Fruit fly (Drosophila melanogaster) whole organism, embryonic: Measurements from ENCODE around the gene MCU.
A peak's percentile ranks its signal among the peaks of the same experiment; 100 is the strongest.

Experiments used
- Blimp-1 ChIP-seq: fragments of 200-800 bp; sonication (Bioruptor generic); optimal IDR thresholded peaks from 3 replicates; lab custom pipeline; 2018; ENCODE audit warnings: missing biosample characterization, missing genetic modification characterization, mild to moderate bottlenecking, moderate library complexity, missing genetic modification reagents
- CG10543 ChIP-seq: fragments of 200-800 bp; sonication (Bioruptor generic); optimal IDR thresholded peaks from 3 replicates; lab custom pipeline; 2017; ENCODE audit warnings: missing biosample characterization, mild to moderate bottlenecking, missing genetic modification characterization, moderate library complexity
- CG11085 ChIP-seq: fragments of 200-800 bp; sonication (Bioruptor generic); IDR thresholded peaks from 2 replicates; pipeline ENCODE4 v1.3.6; 2022; ENCODE audit warnings: missing biosample characterization, missing genetic modification characterization
- CG11504 ChIP-seq: fragments of 200-800 bp; sonication (Bioruptor generic); optimal IDR thresholded peaks from 3 replicates; lab custom pipeline; 2019; ENCODE audit warnings: missing biosample characterization, mild to moderate bottlenecking, missing genetic modification characterization, moderate library complexity
- CG1529 ChIP-seq: fragments of 200-800 bp; sonication (Bioruptor generic); optimal IDR thresholded peaks from 3 replicates; lab custom pipeline; 2018; ENCODE audit warnings: missing biosample characterization, missing genetic modification characterization
- CG17186 ChIP-seq: fragments of 200-800 bp; sonication (Bioruptor generic); optimal IDR thresholded peaks from 3 replicates; lab custom pipeline; 2017; ENCODE audit warnings: missing biosample characterization, missing genetic modification reagents, missing genetic modification characterization
- CG17361 ChIP-seq: fragments of 200-800 bp; sonication (Bioruptor generic); IDR thresholded peaks from 3 replicates; pipeline ENCODE4 v1.3.6; 2022; ENCODE audit warnings: missing biosample characterization, missing genetic modification characterization
- CG18476 ChIP-seq: fragments of 200-800 bp; sonication (Bioruptor generic); optimal IDR thresholded peaks from 2 replicates; lab custom pipeline; 2016; ENCODE audit warnings: missing biosample characterization, mild to moderate bottlenecking, missing genetic modification characterization
- CG2712 ChIP-seq: fragments of 200-800 bp; optimal IDR thresholded peaks from 3 replicates; lab custom pipeline; 2019; ENCODE audit warnings: missing biosample characterization, mild to moderate bottlenecking, missing genetic modification characterization, moderate library complexity
- CG31388 ChIP-seq: fragments of 200-800 bp; sonication (Bioruptor generic); optimal IDR thresholded peaks from 2 replicates; lab custom pipeline; 2016; ENCODE audit warnings: missing biosample characterization, missing genetic modification characterization
- CG33213 ChIP-seq: fragments of 200-800 bp; sonication (Bioruptor generic); optimal IDR thresholded peaks from 3 replicates; lab custom pipeline; 2016; ENCODE audit warnings: missing biosample characterization, missing genetic modification characterization
- CG3407 ChIP-seq: fragments of 200-800 bp; sonication (Bioruptor generic); optimal IDR thresholded peaks from 2 replicates; lab custom pipeline; 2018; ENCODE audit warnings: missing biosample characterization, mild to moderate bottlenecking, missing genetic modification characterization
- CG34376 ChIP-seq: fragments of 200-800 bp; sonication (Bioruptor generic); optimal IDR thresholded peaks from 2 replicates; lab custom pipeline; 2018; ENCODE audit warnings: missing biosample characterization, mild to moderate bottlenecking, missing genetic modification characterization
- CG4328 ChIP-seq: fragments of 200-800 bp; sonication (Bioruptor generic); optimal IDR thresholded peaks from 3 replicates; lab custom pipeline; 2017; ENCODE audit warnings: missing biosample characterization, missing genetic modification reagents, missing genetic modification characterization
- CG5245 ChIP-seq: fragments of 200-800 bp; sonication (Bioruptor generic); optimal IDR thresholded peaks from 3 replicates; lab custom pipeline; 2016; ENCODE audit warnings: missing biosample characterization, missing genetic modification characterization
- CG5953 ChIP-seq: fragments of 200-800 bp; sonication (Bioruptor generic); IDR thresholded peaks from 2 replicates; pipeline ENCODE4 v1.3.6; 2022; ENCODE audit warnings: missing biosample characterization, missing genetic modification characterization
- CG6254 ChIP-seq: fragments of 200-800 bp; sonication (Bioruptor generic); optimal IDR thresholded peaks from 3 replicates; lab custom pipeline; 2017; ENCODE audit warnings: mild to moderate bottlenecking, missing biosample characterization, missing genetic modification reagents, missing genetic modification characterization
- CG6813 ChIP-seq: fragments of 200-800 bp; sonication (Bioruptor generic); optimal IDR thresholded peaks from 2 replicates; lab custom pipeline; 2017; ENCODE audit warnings: missing biosample characterization, missing genetic modification characterization, mild to moderate bottlenecking, moderate library complexity, missing genetic modification reagents
- CG7786 ChIP-seq: fragments of 200-800 bp; sonication (Bioruptor generic); optimal IDR thresholded peaks from 2 replicates; lab custom pipeline; 2016; ENCODE audit warnings: missing biosample characterization, missing genetic modification characterization
- CG8359 ChIP-seq: fragments of 200-800 bp; sonication (Bioruptor generic); optimal IDR thresholded peaks from 2 replicates; lab custom pipeline; 2017; ENCODE audit warnings: missing biosample characterization, mild to moderate bottlenecking, missing genetic modification characterization, borderline replicate concordance
- CG8388 ChIP-seq: fragments of 200-800 bp; sonication (Bioruptor generic); optimal IDR thresholded peaks from 2 replicates; lab custom pipeline; 2019; ENCODE audit warnings: missing biosample characterization, mild to moderate bottlenecking, missing genetic modification characterization, moderate library complexity
- CG8478 ChIP-seq: fragments of >200 bp; optimal IDR thresholded peaks from 2 replicates; lab custom pipeline; 2018
- CHES-1-like ChIP-seq: fragments of 200-800 bp; sonication (Bioruptor generic); optimal IDR thresholded peaks from 2 replicates; lab custom pipeline; 2016; ENCODE audit warnings: missing biosample characterization, missing genetic modification characterization
- Dll ChIP-seq: fragments of 200-800 bp; sonication (Bioruptor generic); IDR thresholded peaks from 4 replicates; pipeline ENCODE4 v1.3.6; 2022; ENCODE audit warnings: missing biosample characterization, missing genetic modification characterization; ENCODE audit not compliant: partially characterized antibody
- E2f2 ChIP-seq: fragments of 200-800 bp; sonication (Bioruptor generic); IDR thresholded peaks from 2 replicates; pipeline ENCODE4 v1.3.6; 2022; ENCODE audit warnings: missing biosample characterization, missing genetic modification characterization
- Hmr ChIP-seq: fragments of 200-800 bp; sonication (Bioruptor generic); optimal IDR thresholded peaks from 3 replicates; lab custom pipeline; 2017; ENCODE audit warnings: mild to moderate bottlenecking, missing biosample characterization, missing genetic modification reagents, missing genetic modification characterization
- Hmx ChIP-seq: fragments of 200-800 bp; sonication (Bioruptor generic); optimal IDR thresholded peaks from 2 replicates; lab custom pipeline; 2016; ENCODE audit warnings: missing biosample characterization, missing genetic modification characterization
- Hsf ChIP-seq: fragments of 200-800 bp; sonication (Bioruptor generic); optimal IDR thresholded peaks from 3 replicates; lab custom pipeline; 2016; ENCODE audit warnings: missing biosample characterization, missing genetic modification characterization
- Nf-YB ChIP-seq: fragments of 200-800 bp; sonication (Bioruptor generic); optimal IDR thresholded peaks from 3 replicates; lab custom pipeline; 2019; ENCODE audit warnings: missing biosample characterization, mild to moderate bottlenecking, missing genetic modification characterization, moderate library complexity
- Pdp1 ChIP-seq, 2 experiments: fragments of 200-800 bp; sonication (Bioruptor generic); optimal IDR thresholded peaks; 3 replicates each; lab custom pipeline; 2016; ENCODE audit warnings: missing biosample characterization in 2 of 2, missing genetic modification characterization in 2 of 2, mild to moderate bottlenecking in 1 of 2, moderate library complexity in 1 of 2
- Sox102F ChIP-seq: fragments of 200-800 bp; sonication (Bioruptor generic); optimal IDR thresholded peaks from 2 replicates; lab custom pipeline; 2018; ENCODE audit warnings: missing biosample characterization, mild to moderate bottlenecking, missing genetic modification characterization, moderate library complexity
- Ssrp ChIP-seq: fragments of 200-800 bp; sonication (Bioruptor generic); optimal IDR thresholded peaks from 2 replicates; lab custom pipeline; 2018; ENCODE audit warnings: missing biosample characterization, mild to moderate bottlenecking, missing genetic modification characterization, moderate library complexity
- Xrp1 ChIP-seq: fragments of 200-800 bp; sonication (Bioruptor generic); IDR thresholded peaks from 2 replicates; pipeline ENCODE4 v1.3.6; 2022; ENCODE audit warnings: missing biosample characterization, missing genetic modification characterization
- abd-A ChIP-seq: fragments of 200-800 bp; sonication (Bioruptor generic); optimal IDR thresholded peaks from 3 replicates; lab custom pipeline; 2019; ENCODE audit warnings: missing biosample characterization, mild to moderate bottlenecking, missing genetic modification characterization, moderate library complexity
- ase ChIP-seq: fragments of 200-800 bp; sonication (Bioruptor generic); IDR thresholded peaks from 3 replicates; pipeline ENCODE4 v1.3.6; 2022; ENCODE audit warnings: missing biosample characterization, missing genetic modification characterization
- caup ChIP-seq: fragments of 200-800 bp; sonication (Bioruptor generic); optimal IDR thresholded peaks from 3 replicates; lab custom pipeline; 2017; ENCODE audit warnings: missing biosample characterization, mild to moderate bottlenecking, missing genetic modification characterization, moderate library complexity; ENCODE audit not compliant: severe bottlenecking
- dmrt99B ChIP-seq: fragments of 200-800 bp; sonication (Bioruptor generic); optimal IDR thresholded peaks from 2 replicates; lab custom pipeline; 2018; ENCODE audit warnings: missing biosample characterization, mild to moderate bottlenecking, missing genetic modification characterization, moderate library complexity
- dpn ChIP-seq, 2 experiments: fragments of 200-800 bp; sonication (Bioruptor generic); optimal IDR thresholded peaks; 3 replicates each; lab custom pipeline; 2016; ENCODE audit warnings: missing biosample characterization in 2 of 2, missing genetic modification characterization in 2 of 2
- eve ChIP-seq, 2 experiments: fragments of >200 bp; optimal IDR thresholded peaks; 2 replicates each; lab custom pipeline; 2017; ENCODE audit warnings: missing biosample characterization in 2 of 2, missing genetic modification characterization in 2 of 2
- fd64A ChIP-seq: fragments of 200-800 bp; sonication (Bioruptor generic); optimal IDR thresholded peaks from 3 replicates; lab custom pipeline; 2018; ENCODE audit warnings: missing biosample characterization, mild to moderate bottlenecking, missing genetic modification characterization
- hkb ChIP-seq, 2 experiments: fragments of 200-800 bp in 1 of 2; fragments of >200 bp in 1 of 2; sonication (Bioruptor generic) in 1 of 2; IDR thresholded peaks in 1 of 2; optimal IDR thresholded peaks in 1 of 2; 2 replicates each; pipeline versions ENCODE4 v1.3.6 to Lab custom; 2017 to 2022; ENCODE audit warnings: missing biosample characterization in 1 of 2, missing genetic modification characterization in 1 of 2
- klu ChIP-seq: fragments of 200-800 bp; sonication (Bioruptor generic); IDR thresholded peaks from 2 replicates; pipeline ENCODE4 v1.3.6; 2022; ENCODE audit warnings: missing biosample characterization, missing genetic modification characterization
- kni ChIP-seq: fragments of 200-800 bp; sonication (Bioruptor generic); optimal IDR thresholded peaks from 3 replicates; lab custom pipeline; 2017; ENCODE audit warnings: mild to moderate bottlenecking, missing biosample characterization, missing genetic modification reagents, missing genetic modification characterization
- lmd ChIP-seq: fragments of 200-800 bp; sonication (Bioruptor generic); IDR thresholded peaks from 2 replicates; pipeline ENCODE4 v1.3.6; 2022; ENCODE audit warnings: missing biosample characterization, missing genetic modification characterization
- schlank ChIP-seq: fragments of 200-800 bp; sonication (Bioruptor generic); optimal IDR thresholded peaks from 2 replicates; lab custom pipeline; 2018; ENCODE audit warnings: missing biosample characterization, mild to moderate bottlenecking, missing genetic modification characterization
- scrt ChIP-seq: fragments of 200-800 bp; sonication (Bioruptor generic); optimal IDR thresholded peaks from 2 replicates; lab custom pipeline; 2018; ENCODE audit warnings: missing biosample characterization, mild to moderate bottlenecking, missing genetic modification characterization, moderate library complexity
- sd ChIP-seq: fragments of 200-800 bp; sonication (Bioruptor generic); optimal IDR thresholded peaks from 3 replicates; lab custom pipeline; 2018; ENCODE audit warnings: missing biosample characterization, mild to moderate bottlenecking, missing genetic modification characterization, moderate library complexity
- sna ChIP-seq: fragments of 200-800 bp; sonication (Bioruptor generic); IDR thresholded peaks from 2 replicates; pipeline ENCODE4 v1.3.6; 2022; ENCODE audit warnings: missing biosample characterization, missing genetic modification characterization; ENCODE audit not compliant: partially characterized antibody
- trh ChIP-seq: fragments of 200-800 bp; sonication (Bioruptor generic); optimal IDR thresholded peaks from 2 replicates; lab custom pipeline; 2016; ENCODE audit warnings: missing biosample characterization, missing genetic modification characterization
- twi ChIP-seq: fragments of 200-800 bp; optimal IDR thresholded peaks from 2 replicates; lab custom pipeline; 2019; ENCODE audit warnings: missing biosample characterization, mild to moderate bottlenecking, missing genetic modification characterization, moderate library complexity

MCU gene

dm6 chr3L:6516901-6517300 is 33.6 kb upstream of the MCU start (continued):
- 0 out of 3 replicates have a peak, but pooled peaks have one; percentile 11 for TF ChIP-seq CG17361 (GFP tag; lab: Robert Waterston, UW)
- no peak for TF ChIP-seq klu (GFP tag; lab: Robert Waterston, UW)
- no peak for TF ChIP-seq caup (GFP tag; lab: Kevin White, UChicago)
- TF ChIP-seq Dll: no peak
- peak; percentile 17 for TF ChIP-seq CG3407 (GFP tag; lab: Kevin White, UChicago)
- TF ChIP-seq CG8388 (GFP tag; lab: Kevin White, UChicago): peak; percentile 10
- peak in 1 of 2 experiments; percentile 25 for TF ChIP-seq eve (GFP tag; optimal IDR thresholded peaks at IDR 0.05; lab: Kevin White, UChicago)
- TF ChIP-seq Blimp-1 (GFP tag; lab: Kevin White, UChicago): no peak
- no peak for TF ChIP-seq kni (GFP tag; lab: Kevin White, UChicago)
- TF ChIP-seq Pdp1 (GFP tag; optimal IDR thresholded peaks at IDR 0.05; lab: Kevin White, UChicago): no peak
- peak; percentile 14 for TF ChIP-seq CG2712 (tag; lab: Kevin White, UChicago)
- TF ChIP-seq CG11504: peak; percentile 40
- TF ChIP-seq CG7786 (GFP tag; lab: Kevin White, UChicago): no peak
- TF ChIP-seq CG34376 (GFP tag; lab: Kevin White, UChicago): peak; percentile 69
- no peak for TF ChIP-seq Hmr (GFP tag; lab: Kevin White, UChicago)
- TF ChIP-seq CG6813 (GFP tag; lab: Kevin White, UChicago): no peak
- TF ChIP-seq E2f2 (GFP tag; lab: Robert Waterston, UW): no peak
- TF ChIP-seq Xrp1: peak; percentile 16; the same call in 1 of the 2 replicates
- no peak for TF ChIP-seq CG17186 (GFP tag; lab: Kevin White, UChicago)
- TF ChIP-seq hkb (optimal IDR thresholded peaks at IDR 0.05; lab: Kevin White, UChicago): no peak
- 0 out of 2 replicates have a peak, but pooled peaks have one; percentile 25 for TF ChIP-seq hkb (GFP tag; IDR thresholded peaks at IDR 0.05; lab: Robert Waterston, UW)
- peak; percentile 14 for TF ChIP-seq CG10543 (GFP tag; lab: Kevin White, UChicago)
- no peak for TF ChIP-seq CG33213 (GFP tag; lab: Kevin White, UChicago)
- no peak for TF ChIP-seq Ssrp
- no peak for TF ChIP-seq CG5245
- TF ChIP-seq CG6254 (GFP tag; lab: Kevin White, UChicago): no peak
- TF ChIP-seq Nf-YB: no peak
- no peak for TF ChIP-seq CG18476 (GFP tag; lab: Kevin White, UChicago)
- TF ChIP-seq dmrt99B (tag; lab: Kevin White, UChicago): peak; percentile 16
- peak; percentile 22 for TF ChIP-seq Sox102F (GFP tag; lab: Kevin White, UChicago)

dm6 chr3L:6519678-6520077 is 30.9 kb upstream of the MCU start:
- TF ChIP-seq Hsf (GFP tag; lab: Kevin White, UChicago) (no peak), CHES-1-like (GFP tag; lab: Kevin White, UChicago) (no peak), CG8359 (GFP tag; lab: Kevin White, UChicago) (no peak), CG5953 (no peak), schlank (no peak), scrt (GFP tag; lab: Kevin White, UChicago) (no peak), CG1529 (GFP tag; lab: Kevin White, UChicago) (no peak), CG8478 (lab: Kevin White, UChicago) (no peak), abd-A (tag; lab: Kevin White, UChicago) (peak; percentile 51), CG31388 (no peak), trh (GFP tag; lab: Kevin White, UChicago) (no peak), dpn (GFP tag; optimal IDR thresholded peaks at IDR 0.05; lab: Kevin White, UChicago) (no peak), CG4328 (peak; percentile 16), fd64A (GFP tag; lab: Kevin White, UChicago) (peak; percentile 15), sd (tag; lab: Kevin White, UChicago) (peak; percentile 76), CG11085 (no peak), Hmx (GFP tag; lab: Kevin White, UChicago) (no peak), lmd (no peak), twi (tag; lab: Kevin White, UChicago) (peak; percentile 20), ase (GFP tag; lab: Robert Waterston, UW) (no peak), sna (GFP tag; lab: Robert Waterston, UW) (no peak)
